Worm (Caenorhabditis elegans): ENCODE data around the gene snr-6.

ce11 chrIII:12445991-12446502 lies 16.6 kb upstream of the snr-6 start, which contains the start of gene Y49E10.18:
- TF ChIP-seq ama-1 (optimal IDR thresholded peaks at IDR 0.05), result no peak
- TF ChIP-seq B0310.2 (tag; optimal IDR thresholded peaks at IDR 0.05), result no peak
- no peak for TF ChIP-seq aly-1 (tag; optimal IDR thresholded peaks at IDR 0.05)
- no peak for TF ChIP-seq flt-1 (GFP tag; IDR thresholded peaks at IDR 0.05)
- TF ChIP-seq F13C5.2 (tag; optimal IDR thresholded peaks at IDR 0.05), result no peak
- TF ChIP-seq pes-1 (GFP tag; IDR thresholded peaks at IDR 0.05), result no peak
- TF ChIP-seq hmbx-1 (tag; optimal IDR thresholded peaks at IDR 0.05), result no peak
- TF ChIP-seq hmg-4 (GFP tag; optimal IDR thresholded peaks at IDR 0.05), result no peak

All from whole organism, early embryonic.